Worm (Caenorhabditis elegans) whole organism, late embryonic: Measurements from ENCODE around the gene F55C9.6.

Experiments
- C08G9.2 ChIP-seq: sonication (generic microtip); optimal IDR thresholded peaks from 2 replicates; lab custom pipeline; 2016; ENCODE audit warnings: mild to moderate bottlenecking, missing genetic modification characterization, moderate library complexity, missing compliant biosample characterization
- F13H6.1 ChIP-seq: sonication (generic microtip); optimal IDR thresholded peaks from 2 replicates; lab custom pipeline; 2016; ENCODE audit warnings: missing genetic modification characterization, missing compliant biosample characterization
- K02D7.2 ChIP-seq: sonication (generic microtip); optimal IDR thresholded peaks from 2 replicates; lab custom pipeline; 2017; ENCODE audit warnings: mild to moderate bottlenecking, missing genetic modification characterization, missing compliant biosample characterization
- K09A11.1 ChIP-seq: sonication (generic microtip); optimal IDR thresholded peaks from 2 replicates; lab custom pipeline; 2017; ENCODE audit warnings: antibody characterized with exemption, mild to moderate bottlenecking, missing genetic modification characterization, missing compliant biosample characterization; ENCODE audit not compliant: insufficient read depth
- T23F11.4 ChIP-seq: fragments of 200-800 bp; sonication (Bioruptor generic); optimal IDR thresholded peaks from 2 replicates; lab custom pipeline; 2018; ENCODE audit warnings: mild to moderate bottlenecking, missing genetic modification characterization, missing compliant biosample characterization
- Y22D7AL.16 ChIP-seq: sonication (generic microtip); optimal IDR thresholded peaks from 2 replicates; lab custom pipeline; 2016; ENCODE audit warnings: missing genetic modification characterization, missing compliant biosample characterization
- ama-1 ChIP-seq: fragments of 150-350 bp; optimal IDR thresholded peaks from 2 replicates; lab custom pipeline; 2014
- ceh-14 ChIP-seq: sonication (generic microtip); optimal IDR thresholded peaks from 2 replicates; lab custom pipeline; 2016; ENCODE audit warnings: missing genotype, missing genetic modification characterization, missing compliant biosample characterization
- ceh-19 ChIP-seq: fragments of 200-800 bp; sonication (Bioruptor generic); optimal IDR thresholded peaks from 2 replicates; lab custom pipeline; 2018; ENCODE audit warnings: mild to moderate bottlenecking, missing genetic modification characterization, missing compliant biosample characterization
- ceh-2 ChIP-seq: sonication (generic microtip); optimal IDR thresholded peaks from 2 replicates; lab custom pipeline; 2016; ENCODE audit warnings: missing genotype, missing genetic modification characterization, missing compliant biosample characterization
- ceh-45 ChIP-seq: fragments of 200-800 bp; sonication (Bioruptor generic); IDR thresholded peaks from 2 replicates; pipeline ENCODE4 v1.3.6; 2022; ENCODE audit warnings: missing genetic modification reagents, missing genetic modification characterization, missing compliant biosample characterization
- ceh-48 ChIP-seq: sonication (generic microtip); optimal IDR thresholded peaks from 2 replicates; lab custom pipeline; 2016; ENCODE audit warnings: missing genetic modification characterization, inconsistent platforms, missing compliant biosample characterization
- ceh-6 ChIP-seq: fragments of 200-800 bp; sonication (Bioruptor generic); optimal IDR thresholded peaks from 2 replicates; lab custom pipeline; 2018; ENCODE audit warnings: mild to moderate bottlenecking, missing genetic modification characterization, missing compliant biosample characterization
- ceh-9 ChIP-seq: sonication (generic microtip); optimal IDR thresholded peaks from 2 replicates; lab custom pipeline; 2016; ENCODE audit warnings: mild to moderate bottlenecking, missing genetic modification characterization, inconsistent platforms, missing compliant biosample characterization
- che-1 ChIP-seq: sonication (generic microtip); optimal IDR thresholded peaks from 2 replicates; lab custom pipeline; 2016; ENCODE audit warnings: mild to moderate bottlenecking, missing genetic modification characterization, missing compliant biosample characterization
- elt-4 ChIP-seq: sonication (generic microtip); optimal IDR thresholded peaks from 2 replicates; lab custom pipeline; 2016; ENCODE audit warnings: missing genetic modification characterization, missing compliant biosample characterization
- ets-4 ChIP-seq: sonication (generic microtip); optimal IDR thresholded peaks from 2 replicates; lab custom pipeline; 2016; ENCODE audit warnings: missing genetic modification characterization, missing compliant biosample characterization
- eyg-1 ChIP-seq: sonication (generic microtip); optimal IDR thresholded peaks from 2 replicates; lab custom pipeline; 2016; ENCODE audit warnings: missing genotype, missing genetic modification characterization, missing compliant biosample characterization
- fkh-10 ChIP-seq: fragments of 150-350 bp; optimal IDR thresholded peaks from 2 replicates; lab custom pipeline; 2014; ENCODE audit warnings: missing biosample characterization, missing genetic modification reagents, missing genetic modification characterization
- gmeb-2 ChIP-seq: sonication (generic microtip); optimal IDR thresholded peaks from 2 replicates; lab custom pipeline; 2016; ENCODE audit warnings: missing genetic modification characterization, inconsistent platforms, missing compliant biosample characterization
- hlh-13 ChIP-seq: fragments of 200-800 bp; sonication (Bioruptor generic); optimal IDR thresholded peaks from 2 replicates; lab custom pipeline; 2018; ENCODE audit warnings: mild to moderate bottlenecking, missing genetic modification characterization, missing compliant biosample characterization
- hlh-30 ChIP-seq: sonication (generic microtip); optimal IDR thresholded peaks from 2 replicates; lab custom pipeline; 2017; ENCODE audit warnings: antibody characterized with exemption, missing genetic modification characterization, missing compliant biosample characterization; ENCODE audit not compliant: insufficient read depth
- hlh-6 ChIP-seq: sonication (generic microtip); optimal IDR thresholded peaks from 2 replicates; lab custom pipeline; 2016; ENCODE audit warnings: missing genotype, missing genetic modification characterization, missing compliant biosample characterization
- hlh-8 ChIP-seq: sonication (generic microtip); optimal IDR thresholded peaks from 2 replicates; lab custom pipeline; 2016; ENCODE audit warnings: missing genotype, missing genetic modification characterization, missing compliant biosample characterization
- lim-6 ChIP-seq: sonication (generic microtip); optimal IDR thresholded peaks from 2 replicates; lab custom pipeline; 2016; ENCODE audit warnings: missing genetic modification characterization, missing compliant biosample characterization
- madf-2 ChIP-seq: sonication (generic microtip); optimal IDR thresholded peaks from 2 replicates; lab custom pipeline; 2017; ENCODE audit warnings: missing genetic modification characterization, missing compliant biosample characterization
- nhr-11 ChIP-seq: fragments of 150-350 bp; optimal IDR thresholded peaks from 2 replicates; lab custom pipeline; 2014; ENCODE audit warnings: missing biosample characterization, missing genetic modification characterization
- npax-4 ChIP-seq: sonication (generic microtip); optimal IDR thresholded peaks from 2 replicates; lab custom pipeline; 2016; ENCODE audit warnings: missing genetic modification characterization, missing compliant biosample characterization
- odd-2 ChIP-seq: sonication (generic microtip); optimal IDR thresholded peaks from 2 replicates; lab custom pipeline; 2017; ENCODE audit warnings: antibody characterized with exemption, mild to moderate bottlenecking, missing genetic modification characterization, missing compliant biosample characterization
- pat-9 ChIP-seq: fragments of 200-800 bp; sonication (Bioruptor generic); optimal IDR thresholded peaks from 2 replicates; lab custom pipeline; 2018; ENCODE audit warnings: mild to moderate bottlenecking, missing genetic modification characterization, moderate library complexity, missing compliant biosample characterization
- pax-1 ChIP-seq: fragments of 150-350 bp; optimal IDR thresholded peaks from 2 replicates; lab custom pipeline; 2014; ENCODE audit warnings: missing biosample characterization, missing genetic modification characterization
- pha-2 ChIP-seq: sonication (generic microtip); optimal IDR thresholded peaks from 2 replicates; lab custom pipeline; 2017; ENCODE audit warnings: mild to moderate bottlenecking, missing genetic modification characterization, missing compliant biosample characterization
- pha-4 ChIP-seq: fragments of 150-350 bp; optimal IDR thresholded peaks from 2 replicates; lab custom pipeline; 2018; ENCODE audit warnings: missing biosample characterization, missing genetic modification reagents, missing genetic modification characterization
- pqm-1 ChIP-seq: sonication (generic microtip); optimal IDR thresholded peaks from 2 replicates; lab custom pipeline; 2016; ENCODE audit warnings: missing genetic modification characterization, missing compliant biosample characterization
- pros-1 ChIP-seq: fragments of 150-350 bp; optimal IDR thresholded peaks from 2 replicates; lab custom pipeline; 2014; ENCODE audit warnings: missing biosample characterization, missing genetic modification reagents, missing genetic modification characterization
- ref-2 ChIP-seq: sonication (generic microtip); optimal IDR thresholded peaks from 2 replicates; lab custom pipeline; 2016; ENCODE audit warnings: missing genetic modification characterization, missing compliant biosample characterization
- sdc-2 ChIP-seq: sonication (generic microtip); optimal IDR thresholded peaks from 2 replicates; lab custom pipeline; 2016; ENCODE audit warnings: missing genotype, missing genetic modification characterization, missing compliant biosample characterization
- sox-4 ChIP-seq: sonication (generic microtip); optimal IDR thresholded peaks from 2 replicates; lab custom pipeline; 2017; ENCODE audit warnings: mild to moderate bottlenecking, missing genetic modification characterization, inconsistent platforms, missing compliant biosample characterization
- tbx-2 ChIP-seq: sonication (generic microtip); optimal IDR thresholded peaks from 2 replicates; lab custom pipeline; 2016; ENCODE audit warnings: missing genetic modification characterization, missing compliant biosample characterization
- tbx-7 ChIP-seq: sonication (generic microtip); optimal IDR thresholded peaks from 2 replicates; lab custom pipeline; 2016; ENCODE audit warnings: missing genotype, missing genetic modification characterization, missing compliant biosample characterization
- unc-55 ChIP-seq: sonication (generic microtip); optimal IDR thresholded peaks from 2 replicates; lab custom pipeline; 2017; ENCODE audit warnings: missing biosample characterization, missing genetic modification reagents, missing genetic modification characterization

F55C9.6 gene

DNA sequence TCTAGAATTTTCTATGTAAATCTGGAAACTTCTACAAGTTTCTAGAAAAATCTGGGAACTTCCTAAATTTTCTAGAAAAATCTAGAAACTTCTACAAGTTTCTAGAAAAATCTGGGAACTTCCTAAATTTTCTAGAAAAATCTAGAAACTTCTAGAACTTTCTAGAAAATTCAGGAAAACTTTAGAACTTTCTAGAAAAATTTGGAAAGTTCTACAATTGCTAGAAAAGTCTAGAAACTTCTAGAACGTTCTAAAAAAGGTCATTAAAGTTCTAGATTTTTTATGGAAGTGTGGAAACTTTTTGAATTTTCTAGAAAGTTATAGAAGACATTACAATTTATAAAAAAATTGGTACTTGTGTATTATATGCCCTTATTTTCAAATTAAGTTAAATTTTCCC, 3.6 kb downstream of the F55C9.6 start, which contains the start of gene F55C9.5:
Gene F55C9.5 (minus strand): TSS at position 101 of the 400 bp plus-strand sequence.
- TF ChIP-seq pqm-1 (tag; lab: Kevin White, UChicago) (no peak), madf-2 (no peak), ceh-14 (tag; lab: Kevin White, UChicago) (no peak), hlh-6 (tag; lab: Kevin White, UChicago) (no peak), F13H6.1 (no peak), K09A11.1 (tag; lab: Kevin White, UChicago) (no peak), Y22D7AL.16 (tag; lab: Kevin White, UChicago) (no peak), eyg-1 (tag; lab: Kevin White, UChicago) (no peak), che-1 (no peak), gmeb-2 (no peak), tbx-2 (tag; lab: Kevin White, UChicago) (no peak), T23F11.4 (GFP tag; lab: Kevin White, UChicago) (no peak), elt-4 (tag; lab: Kevin White, UChicago) (no peak), ceh-48 (tag; lab: Kevin White, UChicago) (no peak), ets-4 (tag; lab: Kevin White, UChicago) (no peak), ceh-6 (no peak), unc-55 (GFP tag; lab: Kevin White, UChicago) (no peak), pha-4 (no peak), ceh-9 (tag; lab: Kevin White, UChicago) (no peak)
- TF ChIP-seq, all 69 proteins: peak for 0

DNA sequence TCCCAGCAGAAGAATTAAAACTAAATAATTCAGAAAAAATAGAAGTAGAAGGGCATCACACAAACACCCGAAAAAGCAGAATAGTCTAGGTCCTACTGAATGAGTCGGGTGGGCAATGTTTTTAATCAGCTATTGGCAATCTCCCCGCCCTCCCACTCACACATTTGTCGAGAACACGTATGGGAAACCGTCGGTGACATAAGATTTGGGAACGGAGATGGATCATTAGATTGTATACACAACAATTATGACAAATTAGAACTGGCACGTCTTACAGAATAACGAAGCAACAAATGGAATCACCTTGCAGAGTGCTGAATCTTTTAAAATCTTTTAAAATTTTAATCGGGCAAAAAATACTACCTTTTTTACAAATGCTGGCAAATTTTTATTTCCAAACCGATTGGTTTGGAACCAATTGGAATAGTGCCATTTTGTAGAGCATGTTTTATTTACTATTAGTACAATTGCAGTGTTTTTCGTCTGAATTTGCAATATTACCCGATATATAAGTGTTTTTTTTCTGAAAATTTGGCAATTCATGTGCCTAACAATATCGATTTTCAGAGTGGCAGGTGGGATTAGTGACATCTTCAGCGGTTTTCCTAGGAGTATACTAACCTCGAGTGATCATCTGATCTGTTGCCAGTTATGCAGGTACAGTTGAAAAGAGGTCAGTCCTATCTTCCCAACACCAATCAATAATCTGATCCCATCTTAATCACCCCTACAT, 8.4 kb downstream of the F55C9.6 start, which contains the start of the genes F55C9.3 and fbxb-57:
Gene F55C9.3 (minus strand): TSS at position 101 of the 733 bp plus-strand sequence.
Gene fbxb-57 (plus strand): TSS at position 683 of the 733 bp plus-strand sequence.
- TF ChIP-seq ama-1 (lab: Kevin White, UChicago) (no peak), fkh-10 (no peak), pha-4 (no peak), ref-2 (tag; lab: Kevin White, UChicago) (no peak), che-1 (no peak), C08G9.2 (tag; lab: Kevin White, UChicago) (no peak), T23F11.4 (GFP tag; lab: Kevin White, UChicago) (no peak), sdc-2 (no peak), ceh-9 (tag; lab: Kevin White, UChicago) (no peak), ceh-2 (no peak), ceh-48 (tag; lab: Kevin White, UChicago) (no peak), tbx-7 (no peak), hlh-13 (GFP tag; lab: Kevin White, UChicago) (no peak), odd-2 (tag; lab: Kevin White, UChicago) (no peak), nhr-11 (tag; lab: Kevin White, UChicago) (no peak), tbx-2 (tag; lab: Kevin White, UChicago) (no peak), hlh-30 (tag; lab: Kevin White, UChicago) (no peak), lim-6 (tag; lab: Kevin White, UChicago) (no peak), K02D7.2 (tag; lab: Kevin White, UChicago) (no peak)

DNA sequence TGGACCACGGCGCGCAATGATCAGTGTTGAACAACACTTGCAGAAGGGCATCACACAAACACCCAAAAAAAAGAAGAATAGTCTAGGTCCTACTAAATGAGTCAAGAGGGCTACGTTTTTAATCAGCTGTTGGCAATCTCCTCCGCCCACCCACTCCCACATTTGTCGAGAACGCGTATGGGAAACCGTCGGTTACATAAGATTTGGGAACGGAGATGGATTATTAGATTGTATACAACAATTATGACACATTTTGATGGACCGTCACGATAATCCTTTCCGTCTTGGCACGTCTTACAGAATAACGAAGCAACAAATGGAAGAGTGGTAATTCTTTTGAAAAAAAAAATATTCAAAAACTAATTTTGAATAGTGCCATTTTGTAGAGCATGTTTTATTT, 10.7 kb downstream of the F55C9.6 start:
- no peak for TF ChIP-seq ceh-6
- no peak for TF ChIP-seq lim-6 (tag; lab: Kevin White, UChicago)
- no peak for TF ChIP-seq K02D7.2 (tag; lab: Kevin White, UChicago)
- TF ChIP-seq pax-1 (tag; lab: Kevin White, UChicago): no peak
- TF ChIP-seq pros-1: no peak

DNA sequence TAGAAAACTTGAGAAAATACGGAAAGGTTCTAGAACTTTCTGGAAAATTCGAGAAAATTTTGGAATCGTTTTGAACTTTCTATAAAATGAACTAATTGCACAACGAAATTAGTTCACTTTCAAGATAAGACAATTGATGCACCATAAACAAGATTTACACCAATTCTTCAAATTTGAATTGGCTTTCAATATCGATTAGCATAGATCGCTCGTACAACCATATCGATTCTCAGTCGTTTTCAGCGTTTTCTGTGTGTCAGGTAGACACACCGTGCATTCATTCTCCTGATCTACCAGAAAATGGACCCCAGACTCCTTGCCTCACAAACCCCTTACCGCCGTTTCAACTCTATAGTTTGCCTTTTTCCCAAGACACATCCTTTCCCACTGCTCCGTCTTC, 14.3 kb downstream of the F55C9.6 start, which contains the start of gene fbxb-117:
Gene fbxb-117 (plus strand): TSS at position 301 of the 400 bp plus-strand sequence.
- no peak for TF ChIP-seq nhr-11 (tag; lab: Kevin White, UChicago)
- TF ChIP-seq tbx-7: no peak
- no peak for TF ChIP-seq hlh-8
- TF ChIP-seq ceh-19 (GFP tag; lab: Kevin White, UChicago): no peak
- no peak for TF ChIP-seq ref-2 (tag; lab: Kevin White, UChicago)
- no peak for TF ChIP-seq fkh-10
- no peak for TF ChIP-seq pha-4
- TF ChIP-seq pha-2 (tag; lab: Kevin White, UChicago): no peak
- no peak for TF ChIP-seq ceh-45
- no peak for TF ChIP-seq gmeb-2
- TF ChIP-seq madf-2: no peak
- no peak for TF ChIP-seq pqm-1 (tag; lab: Kevin White, UChicago)
- TF ChIP-seq sox-4 (tag; lab: Kevin White, UChicago): no peak
- TF ChIP-seq npax-4 (tag; lab: Kevin White, UChicago): no peak
- no peak for TF ChIP-seq ceh-14 (tag; lab: Kevin White, UChicago)
- TF ChIP-seq K02D7.2 (tag; lab: Kevin White, UChicago): no peak
- TF ChIP-seq ceh-2: no peak
- no peak for TF ChIP-seq tbx-2 (tag; lab: Kevin White, UChicago)
- TF ChIP-seq ceh-6: no peak
- TF ChIP-seq pat-9: no peak
- TF ChIP-seq, all 69 proteins: peak for 0
